Fruit fly (Drosophila melanogaster) whole organism: ENCODE data around the gene Zyx.

Experiments used
- CG8478 ChIP-seq: fragments of >200 bp; optimal IDR thresholded peaks from 2 replicates; lab custom pipeline; 2018; ENCODE audit warnings: inconsistent platforms
- Dll ChIP-seq: fragments of >200 bp; optimal IDR thresholded peaks from 2 replicates; lab custom pipeline; 2017
- EcR ChIP-seq, 2 experiments: fragments of >200 bp; optimal IDR thresholded peaks; 2 replicates each; lab custom pipeline; 2017; ENCODE audit warnings: missing biosample characterization in 2 of 2, missing genetic modification characterization in 2 of 2, missing genetic modification reagents in 2 of 2
- pan ChIP-seq: fragments of >200 bp; optimal IDR thresholded peaks from 2 replicates; lab custom pipeline; 2017
- psq ChIP-seq: fragments of >200 bp; optimal IDR thresholded peaks from 2 replicates; lab custom pipeline; 2017
- usp ChIP-seq: fragments of >200 bp; optimal IDR thresholded peaks from 2 replicates; lab custom pipeline; 2017; ENCODE audit warnings: missing biosample characterization, missing genetic modification characterization, mixed read lengths

Zyx gene

DNA sequence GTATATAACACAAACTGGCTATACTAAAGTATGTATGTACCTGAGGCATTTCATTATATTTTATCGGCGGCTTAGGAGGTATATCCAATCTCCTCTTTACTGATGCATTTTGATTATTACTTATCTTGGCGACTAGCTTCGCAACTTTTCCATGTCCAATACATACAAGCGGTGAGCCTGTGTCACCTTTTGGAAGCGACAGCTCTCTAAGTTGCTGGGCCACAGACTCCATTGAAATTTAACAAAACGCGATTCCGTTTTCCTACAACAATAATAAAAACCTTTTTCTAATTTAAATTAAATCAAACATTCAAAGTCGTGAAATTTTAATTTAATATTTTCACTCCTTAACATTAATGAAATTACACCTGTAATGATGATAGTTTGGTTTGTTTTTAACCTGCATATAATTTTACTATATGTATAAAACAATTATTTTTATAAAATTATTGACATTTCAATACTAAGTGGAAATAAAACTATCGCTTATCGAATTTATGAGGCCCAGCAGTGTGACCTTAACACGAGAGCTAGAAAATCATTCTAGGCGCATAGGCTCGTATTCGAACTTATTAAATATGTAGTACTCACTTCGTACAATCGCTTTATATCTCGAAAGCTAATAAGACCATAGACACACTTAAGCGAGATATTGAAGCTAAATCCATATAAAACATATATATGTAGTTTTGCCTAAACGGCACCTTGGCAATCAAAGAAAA is 4.3 kb downstream of the Zyx start, which contains the start of gene apolpp:
Gene apolpp (plus strand): TSS at position 597 of the 722 bp plus-strand sequence.
- TF ChIP-seq Dll (lab: Kevin White, UChicago), result no peak
- TF ChIP-seq usp (GFP tag; lab: Kevin White, UChicago), result no peak
- TF ChIP-seq EcR (GFP tag; optimal IDR thresholded peaks at IDR 0.05; lab: Kevin White, UChicago), result no peak
- TF ChIP-seq psq (lab: Kevin White, UChicago), result no peak
- TF ChIP-seq CG8478 (lab: Kevin White, UChicago), result no peak
- TF ChIP-seq pan, result no peak

DNA sequence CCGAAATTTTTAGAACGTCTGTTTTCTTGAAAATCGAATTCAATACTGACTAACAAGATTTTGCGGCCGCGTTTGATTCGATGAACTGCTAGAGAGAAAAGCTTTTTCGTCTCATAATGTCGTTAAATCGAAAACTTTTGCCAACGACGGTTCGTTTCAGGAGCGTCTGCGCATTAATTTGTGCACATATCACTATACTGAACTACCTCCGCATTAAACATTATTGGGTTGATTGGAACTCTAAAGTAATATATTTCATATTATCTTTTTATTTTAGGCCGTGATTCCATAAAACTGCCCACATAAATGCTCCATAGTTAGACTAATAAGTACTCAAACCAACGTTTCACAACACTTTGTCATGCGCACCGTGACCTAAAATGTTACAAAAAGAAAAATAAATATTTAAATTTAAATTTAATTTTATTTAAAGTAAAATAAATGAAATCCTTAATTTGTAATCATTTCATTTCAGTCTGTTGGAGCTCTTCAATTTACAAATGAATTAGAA is 11.1 kb downstream of the Zyx start, which contains the start of gene CaMKII:
Gene CaMKII (minus strand): TSS at position 51 of the 511 bp plus-strand sequence.
- TF ChIP-seq usp (GFP tag; lab: Kevin White, UChicago) (no peak), psq (lab: Kevin White, UChicago) (no peak), EcR (GFP tag; optimal IDR thresholded peaks at IDR 0.05; lab: Kevin White, UChicago) (no peak), pan (no peak), Dll (lab: Kevin White, UChicago) (no peak), CG8478 (lab: Kevin White, UChicago) (no peak)

DNA sequence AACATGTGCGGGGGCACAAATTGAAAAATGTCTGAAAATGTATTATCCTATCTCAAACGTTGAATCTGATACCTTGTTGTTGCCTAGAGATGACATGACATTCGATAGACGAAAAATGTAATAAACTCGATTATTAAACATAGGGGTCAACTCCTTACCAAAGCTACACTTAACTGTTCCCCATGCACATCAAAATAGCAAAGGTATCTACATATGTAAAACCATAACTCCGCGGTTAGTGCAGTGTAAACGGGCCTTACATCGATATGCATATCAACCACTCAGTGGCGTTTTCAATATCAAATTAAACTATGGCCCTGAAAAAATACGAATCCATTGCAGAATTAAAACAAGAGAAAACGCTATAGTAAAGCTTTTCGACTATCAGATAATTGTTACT is 13.5 kb downstream of the Zyx start:
- TF ChIP-seq EcR (GFP tag; optimal IDR thresholded peaks at IDR 0.05; lab: Kevin White, UChicago), result no peak
- no peak for TF ChIP-seq usp (GFP tag; lab: Kevin White, UChicago)
- TF ChIP-seq CG8478 (lab: Kevin White, UChicago), result no peak
- no peak for TF ChIP-seq pan
- no peak for TF ChIP-seq psq (lab: Kevin White, UChicago)
- no peak for TF ChIP-seq Dll (lab: Kevin White, UChicago)

DNA sequence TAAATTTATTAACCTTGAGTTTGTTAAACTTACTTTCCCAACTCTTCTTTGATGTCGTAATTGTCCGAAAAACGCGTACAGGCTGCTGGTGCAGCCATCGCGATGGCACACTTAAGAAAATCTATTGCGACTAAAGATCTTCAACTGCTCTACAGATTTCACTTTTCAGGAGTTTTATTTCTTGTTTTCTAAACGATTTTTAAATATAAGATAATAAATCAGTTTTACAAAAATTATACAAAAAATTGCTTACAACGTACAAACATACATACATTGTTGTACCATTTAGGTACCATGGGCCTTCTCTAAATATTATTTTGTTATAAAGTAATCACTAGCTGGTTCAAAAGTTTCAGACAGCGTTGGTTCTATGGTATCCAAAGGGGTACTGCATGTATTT is 14.4 kb downstream of the Zyx start:
- TF ChIP-seq EcR (GFP tag; optimal IDR thresholded peaks at IDR 0.05; lab: Kevin White, UChicago) (no peak), pan (no peak), psq (lab: Kevin White, UChicago) (no peak), usp (GFP tag; lab: Kevin White, UChicago) (no peak), CG8478 (lab: Kevin White, UChicago) (no peak), Dll (lab: Kevin White, UChicago) (no peak)

DNA sequence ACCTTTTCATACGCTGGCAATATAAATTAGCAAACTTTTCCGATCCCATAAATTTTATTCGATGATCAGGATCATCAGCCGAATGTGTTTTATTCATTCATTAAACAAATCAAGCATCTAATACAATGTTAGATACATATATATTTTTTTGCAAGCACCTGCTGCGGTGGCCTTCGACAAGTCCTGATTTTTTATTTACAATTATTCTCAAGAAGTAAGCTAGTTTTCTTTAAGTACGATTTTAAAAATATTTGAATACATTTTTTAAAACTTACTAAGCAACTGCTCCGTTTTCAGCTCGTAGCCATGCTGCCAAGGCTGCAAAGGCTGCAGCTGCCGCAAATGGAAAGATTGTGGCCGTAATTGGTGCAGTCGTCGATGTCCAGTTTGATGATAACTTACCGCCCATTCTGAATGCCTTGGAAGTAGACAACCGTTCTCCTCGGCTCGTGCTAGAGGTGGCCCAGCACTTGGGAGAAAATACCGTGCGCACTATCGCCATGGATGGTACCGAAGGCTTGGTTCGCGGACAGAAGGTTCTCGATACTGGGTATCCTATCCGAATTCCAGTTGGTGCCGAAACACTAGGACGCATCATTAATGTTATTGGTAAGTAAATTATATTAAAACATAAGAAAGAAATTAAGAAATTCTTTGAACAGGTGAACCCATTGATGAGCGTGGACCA is 32.0 kb downstream of the Zyx start:
- no peak for TF ChIP-seq pan

DNA sequence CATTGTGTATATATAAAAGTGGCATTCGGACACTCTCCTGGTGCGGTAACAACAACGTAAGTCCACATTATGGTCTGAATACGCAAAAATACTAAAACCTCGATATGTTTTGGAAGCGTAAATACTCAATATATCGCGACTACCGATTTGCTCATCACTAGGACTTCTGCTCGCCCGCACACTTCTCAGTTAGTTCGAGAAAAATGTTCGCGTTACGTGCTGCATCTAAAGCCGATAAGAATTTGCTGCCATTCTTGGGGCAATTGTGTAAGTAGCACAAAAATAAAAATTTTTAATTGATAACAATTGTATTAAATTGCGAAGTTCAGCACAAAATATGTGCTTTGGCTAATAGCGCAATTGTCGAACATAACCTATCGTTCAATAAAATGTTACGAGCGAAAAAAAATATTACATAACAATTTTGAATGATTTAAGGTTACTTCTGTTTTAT is 33.1 kb downstream of the Zyx start, which contains the start of gene CG11076:
Gene CG11076 (minus strand): TSS at position 71 of the 454 bp plus-strand sequence.
- TF ChIP-seq Dll (lab: Kevin White, UChicago), result no peak
- TF ChIP-seq CG8478 (lab: Kevin White, UChicago), result no peak
- TF ChIP-seq usp (GFP tag; lab: Kevin White, UChicago), result no peak
- no peak for TF ChIP-seq pan
- no peak for TF ChIP-seq psq (lab: Kevin White, UChicago)
- no peak for TF ChIP-seq EcR (GFP tag; optimal IDR thresholded peaks at IDR 0.05; lab: Kevin White, UChicago)

DNA sequence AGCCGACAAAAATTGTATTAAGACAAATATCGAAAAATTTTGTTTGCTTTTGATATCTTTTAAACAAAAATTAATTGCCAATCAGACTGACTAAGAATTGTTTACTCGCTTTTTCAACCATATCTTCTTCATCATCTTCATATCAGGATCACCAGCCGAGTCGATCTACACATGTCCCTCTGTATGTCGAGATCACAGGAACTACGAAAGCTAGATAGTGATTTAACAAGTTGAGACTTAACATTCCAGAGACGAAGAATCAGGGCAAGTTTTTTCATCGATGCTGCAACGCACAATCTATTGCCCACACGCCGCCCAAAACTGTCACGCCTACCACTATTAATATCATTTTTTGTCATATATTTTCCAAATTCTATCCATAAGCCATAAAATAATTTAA is 33.7 kb downstream of the Zyx start, which contains the start of gene ATPsynbeta:
Gene ATPsynbeta (plus strand): TSS at position 348 of the 400 bp plus-strand sequence.
- no peak for TF ChIP-seq CG8478 (lab: Kevin White, UChicago)
- TF ChIP-seq psq (lab: Kevin White, UChicago), result no peak
- TF ChIP-seq pan, result no peak
- TF ChIP-seq Dll (lab: Kevin White, UChicago), result no peak
- TF ChIP-seq usp (GFP tag; lab: Kevin White, UChicago), result no peak
- TF ChIP-seq EcR (GFP tag; optimal IDR thresholded peaks at IDR 0.05; lab: Kevin White, UChicago), result no peak

DNA sequence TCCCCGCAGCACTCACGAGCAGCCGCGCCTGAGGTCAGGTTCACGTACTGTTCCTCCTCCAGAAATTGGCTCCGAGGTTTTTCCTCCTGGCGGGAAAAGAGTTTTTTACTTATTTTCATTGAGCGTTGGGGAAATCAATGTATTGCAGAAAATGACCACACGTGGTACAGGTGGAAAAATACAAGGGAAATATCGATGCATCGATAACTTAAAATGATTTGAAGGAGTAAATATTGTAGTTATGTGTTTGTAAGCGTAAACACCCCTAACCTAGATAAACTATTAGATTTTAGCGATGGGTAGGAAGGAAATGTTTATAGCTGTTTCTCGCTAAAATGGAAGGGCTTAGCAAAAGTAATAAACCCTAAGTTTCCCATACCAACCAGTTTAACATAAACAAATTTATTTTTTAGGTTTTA is 34.1 kb downstream of the Zyx start:
- TF ChIP-seq CG8478 (lab: Kevin White, UChicago), result no peak
- no peak for TF ChIP-seq Dll (lab: Kevin White, UChicago)
- TF ChIP-seq psq (lab: Kevin White, UChicago), result no peak
- TF ChIP-seq pan, result no peak
- TF ChIP-seq EcR (GFP tag; optimal IDR thresholded peaks at IDR 0.05; lab: Kevin White, UChicago), result no peak
- no peak for TF ChIP-seq usp (GFP tag; lab: Kevin White, UChicago)

DNA sequence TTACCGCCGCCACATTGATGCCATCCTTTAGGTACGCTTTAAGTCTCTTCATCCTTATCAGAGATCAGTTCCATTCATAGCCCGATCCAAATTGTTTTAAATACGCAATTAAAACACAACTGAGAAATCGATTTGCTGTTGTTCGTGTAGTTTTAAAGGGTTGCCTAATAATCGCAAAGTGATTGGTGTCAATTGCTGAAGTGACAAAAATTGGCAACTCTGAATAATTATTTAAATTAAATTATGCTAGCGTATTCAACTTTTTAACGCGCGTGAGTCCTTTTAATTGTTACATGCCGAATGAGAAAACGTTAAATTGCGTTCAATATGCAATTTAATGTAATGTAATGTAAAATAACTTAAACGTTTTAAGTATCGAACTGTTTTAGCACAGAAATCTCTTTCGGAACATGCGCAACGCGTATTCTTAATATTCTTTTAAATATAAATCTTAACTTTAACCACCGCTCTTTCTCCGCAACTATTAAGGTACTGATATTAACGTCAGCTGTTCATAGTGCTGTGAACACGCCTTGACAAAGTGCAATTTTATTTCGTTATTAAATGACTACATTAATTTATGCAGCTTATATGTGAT is 35.5 kb downstream of the Zyx start, which contains the start of gene Mpv17:
Gene Mpv17 (minus strand): TSS at position 164 of the 598 bp plus-strand sequence.
- no peak for TF ChIP-seq EcR (GFP tag; optimal IDR thresholded peaks at IDR 0.05; lab: Kevin White, UChicago)
- no peak for TF ChIP-seq usp (GFP tag; lab: Kevin White, UChicago)
- no peak for TF ChIP-seq Dll (lab: Kevin White, UChicago)
- no peak for TF ChIP-seq CG8478 (lab: Kevin White, UChicago)
- no peak for TF ChIP-seq pan
- TF ChIP-seq psq (lab: Kevin White, UChicago), result no peak

DNA sequence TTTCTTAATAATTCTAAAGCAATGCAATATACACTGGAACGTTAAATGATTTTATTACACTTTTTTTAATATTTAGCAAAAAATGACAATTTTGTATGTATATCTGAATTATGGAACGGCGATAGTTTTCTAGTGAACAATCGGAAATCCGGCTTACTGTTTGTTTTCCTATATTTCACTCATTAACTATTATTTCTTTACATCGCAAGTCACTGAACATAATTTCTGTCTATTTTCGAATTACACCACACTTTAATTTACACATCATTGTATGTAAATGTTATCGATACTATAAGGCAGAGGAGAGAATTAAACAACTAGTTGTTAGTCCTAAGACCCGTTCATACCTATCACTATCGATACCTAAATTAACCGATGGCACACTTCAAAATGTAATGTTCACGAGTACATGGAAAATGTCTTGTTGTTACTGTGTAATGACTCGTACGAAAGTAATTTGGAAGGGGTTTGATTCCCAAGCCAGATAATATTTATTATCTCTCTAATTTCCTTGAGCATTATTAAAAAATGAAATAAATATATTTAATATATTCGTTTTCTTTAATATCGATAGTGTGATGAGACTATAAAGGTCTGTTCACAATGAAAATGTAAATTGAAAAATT is 37.9 kb downstream of the Zyx start, which contains the start of gene PlexA:
Gene PlexA (minus strand): TSS at position 296 of the 626 bp plus-strand sequence.
- TF ChIP-seq pan (no peak), CG8478 (lab: Kevin White, UChicago) (no peak), usp (GFP tag; lab: Kevin White, UChicago) (no peak), EcR (GFP tag; optimal IDR thresholded peaks at IDR 0.05; lab: Kevin White, UChicago) (no peak), psq (lab: Kevin White, UChicago) (no peak), Dll (lab: Kevin White, UChicago) (no peak)
